Worm (Caenorhabditis elegans) whole organism, L1 larva: Measurements from ENCODE around the gene cyp-33C5.

Experiments used
- jun-1 ChIP-seq: fragments of 150-350 bp; optimal IDR thresholded peaks from 2 replicates; lab custom pipeline; 2014; ENCODE audit warnings: missing biosample characterization, missing genetic modification reagents, missing genetic modification characterization
- lin-14 ChIP-seq: fragments of 200-800 bp; sonication (Bioruptor generic); optimal IDR thresholded peaks from 2 replicates; lab custom pipeline; 2018; ENCODE audit warnings: mild to moderate bottlenecking, missing genetic modification characterization, moderate library complexity, missing compliant biosample characterization
- snu-23 ChIP-seq: sonication (generic microtip); optimal IDR thresholded peaks from 2 replicates; lab custom pipeline; 2016; ENCODE audit warnings: missing genetic modification characterization, missing compliant biosample characterization
- ztf-11 ChIP-seq, 2 experiments: sonication (generic microtip); optimal IDR thresholded peaks; 2 replicates each; lab custom pipeline; 2016 to 2017; ENCODE audit warnings: missing genetic modification characterization in 2 of 2, missing biosample characterization in 1 of 2, missing compliant biosample characterization in 1 of 2
- ztf-4 ChIP-seq: fragments of 150-350 bp; optimal IDR thresholded peaks from 2 replicates; lab custom pipeline; 2014; ENCODE audit warnings: missing biosample characterization, missing genetic modification characterization

The cyp-33C5 gene

DNA sequence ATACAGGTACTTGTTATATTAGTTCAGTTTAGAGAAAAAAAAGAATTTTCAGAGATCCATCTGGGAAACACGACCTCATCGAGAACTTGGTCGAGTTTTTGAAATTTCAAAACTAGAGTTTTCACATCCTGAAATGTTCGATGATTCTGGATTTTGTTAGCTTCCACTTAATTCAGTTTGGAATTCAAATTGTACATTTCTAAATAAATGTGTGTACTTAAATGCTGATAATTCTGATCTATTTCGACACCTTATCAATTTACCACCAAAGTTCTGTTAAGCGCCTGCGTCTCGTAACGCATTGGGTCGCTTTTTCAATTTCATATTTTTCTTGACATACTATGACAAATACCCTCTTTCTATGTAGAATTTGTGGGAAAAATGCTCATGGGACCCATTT is 49.8 kb downstream of the cyp-33C5 start, which contains the start of gene nhr-226:
nhr-226 (plus strand) TSS at position 301 of the 400 bp plus-strand sequence.
- TF ChIP-seq ztf-4: no peak
- TF ChIP-seq jun-1 (tag; lab: Kevin White, UChicago): no peak
- TF ChIP-seq lin-14 (GFP tag; lab: Kevin White, UChicago): no peak
- TF ChIP-seq ztf-11 (tag; optimal IDR thresholded peaks at IDR 0.05; lab: Kevin White, UChicago): no peak
- no peak for TF ChIP-seq snu-23 (GFP tag; lab: Kevin White, UChicago)
